Worm (Caenorhabditis elegans) whole organism, L4 larva: ENCODE results near the gene camt-1.

ENCODE experiments used
- F26F4.8 ChIP-seq: fragments of 200-800 bp; sonication (Bioruptor generic); conservative IDR thresholded peaks from 2 replicates; pipeline ENCODE4 v1.3.6; 2022; ENCODE audit warnings: missing genetic modification characterization, missing compliant biosample characterization
- F37D6.2 ChIP-seq: sonication (generic microtip); optimal IDR thresholded peaks from 2 replicates; lab custom pipeline; 2016; ENCODE audit warnings: mild to moderate bottlenecking, missing genetic modification characterization, missing compliant biosample characterization
- T20F7.1 ChIP-seq: fragments of 200-800 bp; sonication (Bioruptor generic); optimal IDR thresholded peaks from 2 replicates; lab custom pipeline; 2018; ENCODE audit warnings: mild to moderate bottlenecking, missing genetic modification characterization, missing compliant biosample characterization
- Y105C5A.15 ChIP-seq: fragments of 200-800 bp; sonication (Bioruptor generic); IDR thresholded peaks from 2 replicates; pipeline ENCODE4 v1.3.6; 2022; ENCODE audit warnings: missing genetic modification characterization, missing compliant biosample characterization
- Y5F2A.4 ChIP-seq: fragments of 200-800 bp; sonication (Bioruptor generic); optimal IDR thresholded peaks from 2 replicates; lab custom pipeline; 2018; ENCODE audit warnings: mild to moderate bottlenecking, missing genetic modification characterization, missing compliant biosample characterization
- aha-1 ChIP-seq: fragments of 150-350 bp; peaks from one replicate; lab custom pipeline; 2014; ENCODE audit warnings: missing biosample characterization, missing genetic modification characterization
- ama-1 ChIP-seq: fragments of 150-350 bp; optimal IDR thresholded peaks from 2 replicates; lab custom pipeline; 2014; ENCODE audit warnings: inconsistent platforms, mixed read lengths
- dmd-6 ChIP-seq: fragments of 200-800 bp; sonication (Bioruptor generic); IDR thresholded peaks from 2 replicates; pipeline ENCODE4 v1.3.6; 2022; ENCODE audit warnings: missing genetic modification reagents, missing genetic modification characterization, missing compliant biosample characterization
- duxl-1 ChIP-seq: sonication (generic microtip); optimal IDR thresholded peaks from 2 replicates; lab custom pipeline; 2016; ENCODE audit warnings: mild to moderate bottlenecking, missing genetic modification characterization, moderate library complexity, missing compliant biosample characterization; ENCODE audit not compliant: poor library complexity
- egl-27 ChIP-seq: sonication (generic microtip); optimal IDR thresholded peaks from 3 replicates; lab custom pipeline; 2017; ENCODE audit warnings: missing biosample characterization, missing genetic modification reagents, missing genetic modification characterization
- lin-1 ChIP-seq: fragments of 200-800 bp; sonication (Bioruptor generic); IDR thresholded peaks from 2 replicates; pipeline ENCODE4 v1.3.6; 2022; ENCODE audit warnings: missing genetic modification reagents, missing genetic modification characterization, missing compliant biosample characterization
- mdl-1 ChIP-seq, 2 experiments: fragments of 150-350 bp in 1 of 2; sonication (generic microtip) in 1 of 2; optimal IDR thresholded peaks; 2 replicates each; lab custom pipeline; 2014 to 2017; ENCODE audit warnings: missing biosample characterization in 2 of 2, missing genetic modification characterization in 2 of 2
- php-3 ChIP-seq: fragments of 200-800 bp; sonication (Bioruptor generic); IDR thresholded peaks from 2 replicates; pipeline ENCODE4 v1.3.6; 2022; ENCODE audit warnings: missing genetic modification reagents, missing genetic modification characterization, missing compliant biosample characterization
- saeg-2 ChIP-seq: fragments of 200-800 bp; sonication (Bioruptor generic); IDR thresholded peaks from 2 replicates; pipeline ENCODE4 v1.3.6; 2022; ENCODE audit warnings: missing genetic modification reagents, missing genetic modification characterization, missing compliant biosample characterization
- unc-130 ChIP-seq: sonication (generic microtip); optimal IDR thresholded peaks from 2 replicates; lab custom pipeline; 2016; ENCODE audit warnings: missing genetic modification reagents, missing genetic modification characterization, missing compliant biosample characterization
- unc-62 ChIP-seq, 3 experiments: fragments of 150-350 bp in 1 of 3; sonication (generic microtip); optimal IDR thresholded peaks in 2 of 3; peaks in 1 of 3; 1 replicate in 1 of 3; 2 replicates in 2 of 3; lab custom pipeline; 2014 to 2017; ENCODE audit warnings: missing biosample characterization in 3 of 3, missing genetic modification characterization in 3 of 3, missing genetic modification reagents in 3 of 3, missing genotype in 1 of 3

camt-1 gene

ce11 chrII:4453051-4453450 is 51.9 kb downstream of the camt-1 start, which contains the start of gene twk-2:
TSS of gene twk-2 (minus strand) at chrII:4453151.
- TF ChIP-seq mdl-1 (tag; optimal IDR thresholded peaks at IDR 0.05; lab: Kevin White, UChicago) (no peak), T20F7.1 (no peak), Y105C5A.15 (GFP tag; lab: Robert Waterston, UW) (no peak), php-3 (GFP tag; lab: Robert Waterston, UW) (no peak), duxl-1 (tag; lab: Kevin White, UChicago) (no peak)

ce11 chrII:4444811-4445210 is 60.1 kb downstream of the camt-1 start:
- TF ChIP-seq aha-1 (tag; lab: Kevin White, UChicago) = peak; percentile 93
- TF ChIP-seq F37D6.2 (tag; lab: Kevin White, UChicago) = no peak
- peak in 1 of 2 experiments; percentile 74 for TF ChIP-seq unc-62 (GFP tag; optimal IDR thresholded peaks at IDR 0.05 in 1 of 2; lab: Kevin White, UChicago)
- no peak for TF ChIP-seq unc-62 (tag; optimal IDR thresholded peaks at IDR 0.05; lab: Kevin White, UChicago)

- no peak for TF ChIP-seq unc-130 (GFP tag; lab: Kevin White, UChicago)
- TF ChIP-seq egl-27 (tag; lab: Kevin White, UChicago) = no peak
- TF ChIP-seq dmd-6 = no peak
- TF ChIP-seq saeg-2 (GFP tag; lab: Robert Waterston, UW) = no peak
- TF ChIP-seq F26F4.8 (GFP tag; lab: Robert Waterston, UW) = no peak
- TF ChIP-seq ama-1 (lab: Kevin White, UChicago) = no peak
- TF ChIP-seq Y5F2A.4 = no peak
- TF ChIP-seq lin-1 = no peak
These were observed 63.7 kb downstream of the camt-1 start for ce11 chrII:4441278-4441677.
